Fruit fly (Drosophila melanogaster) Kc167 (cell line): ENCODE data around the gene CG7194.

Source experiments
- Myc ChIP-seq: fragments of >200 bp; optimal IDR thresholded peaks from 2 replicates; lab custom pipeline; 2017; ENCODE audit warnings: missing external identifiers
- Sin3A ChIP-seq: fragments of >200 bp; optimal IDR thresholded peaks from 2 replicates; lab custom pipeline; 2018; ENCODE audit warnings: missing external identifiers
- h ChIP-seq: fragments of >200 bp; optimal IDR thresholded peaks from 3 replicates; lab custom pipeline; 2018; ENCODE audit warnings: missing external identifiers
- insv ChIP-seq: fragments of >200 bp; optimal IDR thresholded peaks from 3 replicates; lab custom pipeline; 2018; ENCODE audit warnings: missing external identifiers
- psq ChIP-seq: fragments of >200 bp; optimal IDR thresholded peaks from 2 replicates; lab custom pipeline; 2017; ENCODE audit warnings: missing external identifiers
- ttk ChIP-seq: sonication (Bioruptor generic); optimal IDR thresholded peaks from 2 replicates; lab custom pipeline; 2017; ENCODE audit warnings: missing external identifiers

Gene CG7194

dm6 chr3L:8303912-8304311 is at the start of gene CG7194, which contains the start of gene Sbp2:
CG7194 (minus strand) TSS chr3L:8304059.
Sbp2 (plus strand) TSS chr3L:8304157.
- TF ChIP-seq ttk (lab: Kevin White, UChicago) (no peak), psq (lab: Kevin White, UChicago) (no peak), Sin3A (lab: Kevin White, UChicago) (no peak), Myc (no peak), h (lab: Kevin White, UChicago) (no peak), insv (no peak)

dm6 chr3L:8347346-8347745 is 43.5 kb upstream of the CG7194 start:
- TF ChIP-seq Myc (no peak), ttk (lab: Kevin White, UChicago) (no peak), Sin3A (lab: Kevin White, UChicago) (no peak), h (lab: Kevin White, UChicago) (no peak), insv (no peak), psq (lab: Kevin White, UChicago) (no peak)

- TF ChIP-seq psq (lab: Kevin White, UChicago) (no peak), insv (no peak), Sin3A (lab: Kevin White, UChicago) (no peak), ttk (lab: Kevin White, UChicago) (no peak), Myc (no peak), h (lab: Kevin White, UChicago) (no peak)
These were observed 42.5 kb upstream of the CG7194 start, which contains the start of the genes CG7182 and GAPcenA for dm6 chr3L:8346100-8346980. CG7182 (minus strand) TSS chr3L:8346382. GAPcenA (plus strand) TSS chr3L:8346561.

- TF ChIP-seq h (lab: Kevin White, UChicago) (no peak), Myc (no peak), ttk (lab: Kevin White, UChicago) (peak; percentile 95), Sin3A (lab: Kevin White, UChicago) (no peak)
These were observed 41.3 kb upstream of the CG7194 start for dm6 chr3L:8345182-8345581.

dm6 chr3L:8340264-8341095 is 36.6 kb upstream of the CG7194 start, which contains the start of the genes Prim1 and CG7083:
Prim1 (plus strand) TSS chr3L:8340314.
CG7083 (plus strand) TSS chr3L:8340785.
- TF ChIP-seq ttk (lab: Kevin White, UChicago) (no peak), h (lab: Kevin White, UChicago) (no peak), Sin3A (lab: Kevin White, UChicago) (no peak), psq (lab: Kevin White, UChicago) (no peak), insv (no peak), Myc (no peak)

dm6 chr3L:8338921-8339320 is 35.1 kb upstream of the CG7194 start, which contains the start of gene Pex2:
Pex2 (plus strand) TSS chr3L:8339051.
- TF ChIP-seq psq (lab: Kevin White, UChicago), result no peak
- no peak for TF ChIP-seq insv
- no peak for TF ChIP-seq Myc
- TF ChIP-seq ttk (lab: Kevin White, UChicago), result no peak
- no peak for TF ChIP-seq Sin3A (lab: Kevin White, UChicago)
- TF ChIP-seq h (lab: Kevin White, UChicago), result no peak

dm6 chr3L:8336372-8336771 is 32.5 kb upstream of the CG7194 start, which contains the start of gene Cpr66Cb:
Cpr66Cb (plus strand) TSS chr3L:8336672.
- TF ChIP-seq psq (lab: Kevin White, UChicago) (no peak), h (lab: Kevin White, UChicago) (no peak), Sin3A (lab: Kevin White, UChicago) (no peak), ttk (lab: Kevin White, UChicago) (no peak), insv (no peak), Myc (no peak)

DNA sequence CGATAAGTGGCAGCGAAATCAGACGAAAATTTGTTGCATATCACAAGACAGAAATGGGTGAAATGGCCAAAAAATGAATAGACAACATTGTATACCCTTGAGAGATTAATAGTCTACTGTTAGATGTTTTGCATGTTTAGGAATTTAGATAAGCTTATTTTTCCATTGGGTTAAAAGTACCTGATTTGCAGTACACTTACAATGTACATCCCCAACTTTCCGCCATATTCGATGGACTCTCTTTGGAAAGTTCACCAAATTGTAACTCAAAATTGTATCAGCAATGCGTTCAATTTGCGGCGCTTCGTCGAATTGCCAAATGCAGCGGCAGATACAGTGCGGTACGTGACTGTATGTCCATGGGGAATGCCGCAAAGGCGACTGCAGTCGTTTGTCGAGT is 30.5 kb upstream of the CG7194 start:
- TF ChIP-seq Sin3A (lab: Kevin White, UChicago) (no peak), psq (lab: Kevin White, UChicago) (no peak), Myc (no peak), h (lab: Kevin White, UChicago) (no peak), ttk (lab: Kevin White, UChicago) (no peak), insv (no peak)

DNA sequence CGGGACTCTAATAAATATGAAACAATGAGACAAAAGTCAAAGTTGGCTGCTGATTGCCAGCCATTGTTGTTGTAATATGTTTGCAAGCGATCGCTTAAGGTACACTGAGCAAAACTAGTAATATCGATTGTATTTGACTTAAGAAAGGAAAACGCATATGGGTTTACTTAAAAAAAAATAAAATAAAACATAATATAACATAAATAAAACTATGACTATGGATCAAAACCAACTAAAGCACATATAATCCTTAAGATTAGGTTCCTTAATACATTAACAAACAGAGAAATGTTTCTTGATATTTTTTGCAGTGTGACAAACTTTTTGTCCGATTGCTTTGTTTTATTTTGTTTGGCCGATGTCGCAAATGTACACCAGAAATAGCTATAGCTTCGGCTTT is 29.7 kb upstream of the CG7194 start:
- TF ChIP-seq psq (lab: Kevin White, UChicago) (no peak), Myc (no peak)

dm6 chr3L:8331414-8331813 is 27.6 kb upstream of the CG7194 start:
- TF ChIP-seq Myc (no peak), psq (lab: Kevin White, UChicago) (no peak), insv (no peak), Sin3A (lab: Kevin White, UChicago) (no peak), h (lab: Kevin White, UChicago) (no peak), ttk (lab: Kevin White, UChicago) (no peak)

dm6 chr3L:8329005-8329404 is 25.1 kb upstream of the CG7194 start:
- TF ChIP-seq insv (no peak), Myc (no peak), h (lab: Kevin White, UChicago) (no peak), Sin3A (lab: Kevin White, UChicago) (no peak), psq (lab: Kevin White, UChicago) (no peak), ttk (lab: Kevin White, UChicago) (no peak)
